Worm (Caenorhabditis elegans): ENCODE results near the gene pud-4.
"Not testable (repeated sequence)": the region's sequence is repeated elsewhere in the genome, so short reads cannot be mapped to it uniquely, and the experiment has no call there.

- TF ChIP-seq cog-1 (tag; optimal IDR thresholded peaks at IDR 0.05); ztf-23 (GFP tag; IDR thresholded peaks at IDR 0.05): not testable (repeated sequence)
Observed at ce11 chrV:2330129-2330528, 3.7 kb downstream of the pud-4 start, which contains the start of gene pud-1.1.

Data from whole organism, midembryonic.